Fruit fly (Drosophila melanogaster) whole organism, embryonic: ENCODE measurements around the gene CG31882.

Source experiments
- BEAF-32 ChIP-seq: fragments of 200-800 bp; sonication (Bioruptor generic); optimal IDR thresholded peaks from 3 replicates; lab custom pipeline; 2017; ENCODE audit warnings: missing biosample characterization, missing genetic modification characterization, mild to moderate bottlenecking, moderate library complexity, missing genetic modification reagents
- CG10209 ChIP-seq: fragments of 200-800 bp; sonication (Bioruptor generic); optimal IDR thresholded peaks from 3 replicates; lab custom pipeline; 2017; ENCODE audit warnings: missing biosample characterization, mild to moderate bottlenecking, missing genetic modification characterization, missing genetic modification reagents
- CG10431 ChIP-seq: fragments of 200-800 bp; sonication (Bioruptor generic); optimal IDR thresholded peaks from 3 replicates; lab custom pipeline; 2018; ENCODE audit warnings: missing biosample characterization, mild to moderate bottlenecking, missing genetic modification characterization
- CG10959 ChIP-seq: fragments of 200-800 bp; sonication (Bioruptor generic); IDR thresholded peaks from 2 replicates; pipeline ENCODE4 v1.3.6; 2022; ENCODE audit warnings: missing biosample characterization, missing genetic modification characterization
- CG12219 ChIP-seq: fragments of 200-800 bp; sonication (Bioruptor generic); optimal IDR thresholded peaks from 3 replicates; lab custom pipeline; 2018; ENCODE audit warnings: missing biosample characterization, mild to moderate bottlenecking, missing genetic modification characterization
- CG12236 ChIP-seq: fragments of 200-800 bp; sonication (Bioruptor generic); optimal IDR thresholded peaks from 2 replicates; lab custom pipeline; 2016; ENCODE audit warnings: missing biosample characterization, missing genetic modification characterization
- CG13775 ChIP-seq: fragments of 200-800 bp; sonication (Bioruptor generic); optimal IDR thresholded peaks from 3 replicates; lab custom pipeline; 2017; ENCODE audit warnings: missing biosample characterization, mild to moderate bottlenecking, missing genetic modification characterization
- CG15514 ChIP-seq: fragments of 200-800 bp; sonication (Bioruptor generic); optimal IDR thresholded peaks from 3 replicates; lab custom pipeline; 2017; ENCODE audit warnings: missing biosample characterization, missing genetic modification characterization, mild to moderate bottlenecking, moderate library complexity, missing genetic modification reagents
- CG17361 ChIP-seq: fragments of 200-800 bp; sonication (Bioruptor generic); IDR thresholded peaks from 3 replicates; pipeline ENCODE4 v1.3.6; 2022; ENCODE audit warnings: missing biosample characterization, missing genetic modification characterization
- CG18011 ChIP-seq: fragments of 200-800 bp; sonication (Bioruptor generic); optimal IDR thresholded peaks from 2 replicates; lab custom pipeline; 2017; ENCODE audit warnings: missing biosample characterization, missing genetic modification characterization, mild to moderate bottlenecking, moderate library complexity, missing genotype
- CG18262 ChIP-seq: fragments of 200-800 bp; optimal IDR thresholded peaks from 3 replicates; lab custom pipeline; 2019; ENCODE audit warnings: missing biosample characterization, mild to moderate bottlenecking, missing genetic modification characterization, moderate library complexity
- CG2116 ChIP-seq: fragments of 200-800 bp; sonication (Bioruptor generic); optimal IDR thresholded peaks from 3 replicates; lab custom pipeline; 2018; ENCODE audit warnings: missing biosample characterization, mild to moderate bottlenecking, missing genetic modification characterization
- CG2129 ChIP-seq: fragments of 200-800 bp; sonication (Bioruptor generic); IDR thresholded peaks from 2 replicates; pipeline ENCODE4 v1.3.6; 2022; ENCODE audit warnings: missing biosample characterization, missing genetic modification characterization; ENCODE audit not compliant: partially characterized antibody
- CG30403 ChIP-seq: fragments of 200-800 bp; sonication (Bioruptor generic); optimal IDR thresholded peaks from 3 replicates; lab custom pipeline; 2016; ENCODE audit warnings: missing biosample characterization, missing genetic modification characterization
- CG32772 ChIP-seq: fragments of 200-800 bp; sonication (Bioruptor generic); IDR thresholded peaks from 2 replicates; pipeline ENCODE4 v1.3.6; 2022; ENCODE audit warnings: missing biosample characterization, missing genetic modification characterization
- CG33213 ChIP-seq: fragments of 200-800 bp; sonication (Bioruptor generic); optimal IDR thresholded peaks from 3 replicates; lab custom pipeline; 2016; ENCODE audit warnings: missing biosample characterization, missing genetic modification characterization
- CG3838 ChIP-seq: fragments of 200-800 bp; sonication (Bioruptor generic); optimal IDR thresholded peaks from 3 replicates; lab custom pipeline; 2016; ENCODE audit warnings: missing biosample characterization, missing genetic modification characterization
- CG4282 ChIP-seq: fragments of 200-800 bp; sonication (Bioruptor generic); optimal IDR thresholded peaks from 2 replicates; lab custom pipeline; 2016; ENCODE audit warnings: missing biosample characterization, missing genetic modification characterization
- CG4424 ChIP-seq: fragments of 200-800 bp; sonication (Bioruptor generic); optimal IDR thresholded peaks from 3 replicates; lab custom pipeline; 2016; ENCODE audit warnings: missing biosample characterization, missing genetic modification characterization
- CG6689 ChIP-seq: fragments of 200-800 bp; sonication (Bioruptor generic); IDR thresholded peaks from 2 replicates; pipeline ENCODE4 v1.3.6; 2022; ENCODE audit warnings: missing biosample characterization, missing genetic modification characterization
- CG6813 ChIP-seq: fragments of 200-800 bp; sonication (Bioruptor generic); optimal IDR thresholded peaks from 2 replicates; lab custom pipeline; 2017; ENCODE audit warnings: missing biosample characterization, missing genetic modification characterization, mild to moderate bottlenecking, moderate library complexity, missing genetic modification reagents
- CG7786 ChIP-seq: fragments of 200-800 bp; sonication (Bioruptor generic); optimal IDR thresholded peaks from 2 replicates; lab custom pipeline; 2016; ENCODE audit warnings: missing biosample characterization, missing genetic modification characterization
- CG7987 ChIP-seq: fragments of 200-800 bp; sonication (Bioruptor generic); optimal IDR thresholded peaks from 2 replicates; lab custom pipeline; 2018; ENCODE audit warnings: missing biosample characterization, mild to moderate bottlenecking, missing genetic modification characterization, moderate library complexity
- CG8388 ChIP-seq: fragments of 200-800 bp; sonication (Bioruptor generic); optimal IDR thresholded peaks from 2 replicates; lab custom pipeline; 2019; ENCODE audit warnings: missing biosample characterization, mild to moderate bottlenecking, missing genetic modification characterization, moderate library complexity
- CoRest ChIP-seq: fragments of 200-800 bp; sonication (Bioruptor generic); optimal IDR thresholded peaks from 3 replicates; lab custom pipeline; 2018; ENCODE audit warnings: missing biosample characterization, mild to moderate bottlenecking, missing genetic modification characterization, moderate library complexity
- E2f1 ChIP-seq: fragments of 200-800 bp; sonication (Bioruptor generic); IDR thresholded peaks from 2 replicates; pipeline ENCODE4 v1.3.6; 2022; ENCODE audit warnings: missing biosample characterization, missing genetic modification characterization
- HLH3B ChIP-seq: fragments of 200-800 bp; sonication (Bioruptor generic); IDR thresholded peaks from 2 replicates; pipeline ENCODE4 v1.3.6; 2022; ENCODE audit warnings: missing biosample characterization, missing genetic modification characterization
- Hmr ChIP-seq: fragments of 200-800 bp; sonication (Bioruptor generic); optimal IDR thresholded peaks from 3 replicates; lab custom pipeline; 2017; ENCODE audit warnings: mild to moderate bottlenecking, missing biosample characterization, missing genetic modification reagents, missing genetic modification characterization
- Hr51 ChIP-seq, 2 experiments: fragments of 200-800 bp; sonication (Bioruptor generic); optimal IDR thresholded peaks; 2 replicates in 1 of 2; 3 replicates in 1 of 2; lab custom pipeline; 2016 to 2018; ENCODE audit warnings: missing biosample characterization in 2 of 2, missing genetic modification characterization in 2 of 2, mild to moderate bottlenecking in 1 of 2, moderate library complexity in 1 of 2
- Mes4 ChIP-seq: fragments of 200-800 bp; sonication (Bioruptor generic); optimal IDR thresholded peaks from 2 replicates; lab custom pipeline; 2016; ENCODE audit warnings: missing biosample characterization, missing genetic modification characterization
- Ravus ChIP-seq: fragments of 200-800 bp; sonication (Bioruptor generic); IDR thresholded peaks from 2 replicates; pipeline ENCODE4 v1.3.6; 2022; ENCODE audit warnings: missing biosample characterization, missing genetic modification characterization
- Side ChIP-seq: fragments of 200-800 bp; sonication (Bioruptor generic); optimal IDR thresholded peaks from 2 replicates; lab custom pipeline; 2016; ENCODE audit warnings: missing biosample characterization, missing genetic modification characterization
- Sox100B ChIP-seq: fragments of 200-800 bp; sonication (Bioruptor generic); optimal IDR thresholded peaks from 3 replicates; lab custom pipeline; 2018; ENCODE audit warnings: missing biosample characterization, mild to moderate bottlenecking, missing genetic modification characterization
- Stat92E ChIP-seq, 3 experiments: fragments of >200 bp in 2 of 3; fragments of 200-800 bp in 1 of 3; sonication (Bioruptor generic) in 1 of 3; optimal IDR thresholded peaks; 2 replicates each; lab custom pipeline; 2017 to 2019; ENCODE audit warnings: missing biosample characterization in 3 of 3, missing genetic modification characterization in 3 of 3, mild to moderate bottlenecking in 1 of 3, moderate library complexity in 1 of 3
- Tbp ChIP-seq: fragments of >200 bp; optimal IDR thresholded peaks from 2 replicates; lab custom pipeline; 2018; ENCODE audit warnings: missing biosample characterization, missing genetic modification characterization
- Xrp1 ChIP-seq: fragments of 200-800 bp; sonication (Bioruptor generic); IDR thresholded peaks from 2 replicates; pipeline ENCODE4 v1.3.6; 2022; ENCODE audit warnings: missing biosample characterization, missing genetic modification characterization
- bcd ChIP-seq: fragments of 200-800 bp; sonication (Bioruptor generic); optimal IDR thresholded peaks from 2 replicates; lab custom pipeline; 2017; ENCODE audit warnings: missing biosample characterization, mild to moderate bottlenecking, missing genetic modification characterization
- btn ChIP-seq: fragments of 200-800 bp; sonication (Bioruptor generic); optimal IDR thresholded peaks from 2 replicates; lab custom pipeline; 2016; ENCODE audit warnings: missing biosample characterization, missing genetic modification characterization
- eyg ChIP-seq: fragments of 200-800 bp; sonication (Bioruptor generic); optimal IDR thresholded peaks from 3 replicates; lab custom pipeline; 2016; ENCODE audit warnings: missing biosample characterization, missing genetic modification characterization
- fd96Cb ChIP-seq: fragments of 200-800 bp; sonication (Bioruptor generic); optimal IDR thresholded peaks from 2 replicates; lab custom pipeline; 2018; ENCODE audit warnings: missing biosample characterization, mild to moderate bottlenecking, missing genetic modification characterization, moderate library complexity
- knrl ChIP-seq: fragments of 200-800 bp; sonication (Bioruptor generic); IDR thresholded peaks from 3 replicates; pipeline ENCODE4 v1.3.6; 2022; ENCODE audit warnings: missing biosample characterization, missing genetic modification characterization; ENCODE audit not compliant: partially characterized antibody
- nmo ChIP-seq: fragments of 200-800 bp; sonication (Bioruptor generic); optimal IDR thresholded peaks from 2 replicates; lab custom pipeline; 2018; ENCODE audit warnings: missing biosample characterization, mild to moderate bottlenecking, missing genetic modification characterization, moderate library complexity
- prd ChIP-seq, 3 experiments: fragments of >200 bp in 2 of 3; fragments of 200-800 bp in 1 of 3; sonication (Bioruptor generic) in 1 of 3; optimal IDR thresholded peaks in 2 of 3; IDR thresholded peaks in 1 of 3; 2 replicates in 2 of 3; 3 replicates in 1 of 3; pipeline versions ENCODE4 v1.3.6 to Lab custom; 2017 to 2022; ENCODE audit warnings: missing biosample characterization in 1 of 3, missing genetic modification characterization in 1 of 3
- salm ChIP-seq: fragments of 200-800 bp; sonication (Bioruptor generic); optimal IDR thresholded peaks from 2 replicates; lab custom pipeline; 2018; ENCODE audit warnings: missing biosample characterization, mild to moderate bottlenecking, missing genetic modification characterization
- slp2 ChIP-seq: fragments of 200-800 bp; sonication (Bioruptor generic); optimal IDR thresholded peaks from 2 replicates; lab custom pipeline; 2016; ENCODE audit warnings: missing biosample characterization, missing genetic modification characterization
- sob ChIP-seq: fragments of 200-800 bp; sonication (Bioruptor generic); IDR thresholded peaks from 2 replicates; pipeline ENCODE4 v1.3.6; 2022; ENCODE audit warnings: missing biosample characterization, missing genetic modification characterization
- unpg ChIP-seq: fragments of 200-800 bp; sonication (Bioruptor generic); optimal IDR thresholded peaks from 3 replicates; lab custom pipeline; 2018; ENCODE audit warnings: missing biosample characterization, mild to moderate bottlenecking, missing genetic modification characterization, moderate library complexity
- wek ChIP-seq: fragments of 200-800 bp; sonication (Bioruptor generic); optimal IDR thresholded peaks from 3 replicates; lab custom pipeline; 2018; ENCODE audit warnings: missing biosample characterization, mild to moderate bottlenecking, missing genetic modification characterization, moderate library complexity
- wor ChIP-seq: fragments of 200-800 bp; sonication (Bioruptor generic); IDR thresholded peaks from 2 replicates; pipeline ENCODE4 v1.3.6; 2022; ENCODE audit warnings: missing biosample characterization, missing genetic modification characterization
- yki ChIP-seq: fragments of >200 bp; optimal IDR thresholded peaks from 3 replicates; lab custom pipeline; 2018

The CG31882 gene

DNA sequence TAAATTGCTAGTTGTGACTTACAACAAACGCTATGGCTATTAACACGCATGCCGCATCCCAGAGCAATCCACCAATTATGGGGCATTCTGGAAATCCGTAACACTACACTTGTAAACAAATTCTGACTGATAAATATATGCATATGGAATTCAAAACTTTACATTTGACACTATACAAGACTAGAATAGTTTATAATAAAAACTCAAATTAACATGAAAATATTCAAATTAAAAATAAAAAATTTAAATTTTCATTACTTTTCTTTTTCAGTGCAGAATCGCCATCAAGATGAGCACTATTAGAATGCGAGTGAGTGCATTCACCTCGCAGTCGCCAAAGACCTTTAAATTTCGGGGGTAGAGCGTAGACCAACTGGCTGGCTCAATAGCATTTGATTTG, 39.1 kb downstream of the CG31882 start (continued):
- TF ChIP-seq CG6813 (GFP tag; lab: Kevin White, UChicago) (no peak), HLH3B (GFP tag; lab: Robert Waterston, UW) (no peak), Stat92E (GFP tag; optimal IDR thresholded peaks at IDR 0.05; lab: Kevin White, UChicago) (no peak), Mes4 (GFP tag; lab: Kevin White, UChicago) (no peak), CG13775 (GFP tag; lab: Kevin White, UChicago) (peak; percentile 1), CG6689 (GFP tag; lab: Robert Waterston, UW) (peak; percentile 52), slp2 (GFP tag; lab: Kevin White, UChicago) (no peak), CG17361 (GFP tag; lab: Robert Waterston, UW) (0 out of 3 replicates have a peak, but pooled peaks have one; percentile 48), unpg (GFP tag; lab: Kevin White, UChicago) (peak; percentile 12), fd96Cb (tag; lab: Kevin White, UChicago) (peak; percentile 39), Side (GFP tag; lab: Kevin White, UChicago) (no peak), wor (GFP tag; lab: Robert Waterston, UW) (no peak), salm (no peak), CG18011 (GFP tag; lab: Kevin White, UChicago) (no peak), CoRest (tag; lab: Kevin White, UChicago) (peak; percentile 8), knrl (no peak), eyg (GFP tag; lab: Kevin White, UChicago) (no peak), Hmr (no peak), CG15514 (GFP tag; lab: Kevin White, UChicago) (no peak), CG4282 (GFP tag; lab: Kevin White, UChicago) (no peak), Ravus (GFP tag; lab: Robert Waterston, UW) (no peak), CG10209 (GFP tag; lab: Kevin White, UChicago) (peak; percentile 15), E2f1 (GFP tag; lab: Robert Waterston, UW) (peak; percentile 15; the same call in 1 of the 2 replicates), CG30403 (GFP tag; lab: Kevin White, UChicago) (no peak), CG10959 (GFP tag; lab: Robert Waterston, UW) (no peak), nmo (GFP tag; lab: Kevin White, UChicago) (peak; percentile 57), CG7786 (GFP tag; lab: Kevin White, UChicago) (no peak), CG8388 (GFP tag; lab: Kevin White, UChicago) (peak; percentile 44), Xrp1 (GFP tag; lab: Robert Waterston, UW) (peak; percentile 73), CG3838 (GFP tag; lab: Kevin White, UChicago) (no peak), wek (GFP tag; lab: Kevin White, UChicago) (no peak), CG10431 (GFP tag; lab: Kevin White, UChicago) (no peak), CG32772 (GFP tag; lab: Robert Waterston, UW) (peak; percentile 32; the same call in 1 of the 2 replicates), CG2129 (GFP tag; lab: Robert Waterston, UW) (no peak), Hr51 (GFP tag; optimal IDR thresholded peaks at IDR 0.05; lab: Kevin White, UChicago) (no peak), sob (GFP tag; lab: Robert Waterston, UW) (no peak), Tbp (GFP tag; lab: Kevin White, UChicago) (no peak), CG7987 (no peak), CG12236 (GFP tag; lab: Kevin White, UChicago) (no peak), CG33213 (GFP tag; lab: Kevin White, UChicago) (no peak), btn (GFP tag; lab: Kevin White, UChicago) (no peak), BEAF-32 (GFP tag; lab: Kevin White, UChicago) (no peak), CG4424 (GFP tag; lab: Kevin White, UChicago) (peak; percentile 30), Sox100B (GFP tag; lab: Kevin White, UChicago) (peak; percentile 25), CG2116 (GFP tag; lab: Kevin White, UChicago) (no peak), bcd (GFP tag; lab: Kevin White, UChicago) (no peak), CG12219 (GFP tag; lab: Kevin White, UChicago) (no peak), prd (optimal IDR thresholded peaks at IDR 0.05; lab: Kevin White, UChicago) (no peak), prd (GFP tag; IDR thresholded peaks at IDR 0.05; lab: Robert Waterston, UW) (peak; percentile 60; the same call in 1 of the 3 replicates), yki (lab: Kevin White, UChicago) (no peak), CG18262 (tag; lab: Kevin White, UChicago) (peak; percentile 79)
